Worm (Caenorhabditis elegans) whole organism, L1 larva: ENCODE measurements around the gene bath-15.

Experiments
- C16A3.4 ChIP-seq: fragments of 150-350 bp; optimal IDR thresholded peaks from 2 replicates; lab custom pipeline; 2014; ENCODE audit warnings: missing biosample characterization, missing genetic modification characterization
- alr-1 ChIP-seq: fragments of 200-800 bp; sonication (Bioruptor generic); optimal IDR thresholded peaks from 2 replicates; lab custom pipeline; 2018; ENCODE audit warnings: borderline replicate concordance, mild to moderate bottlenecking, missing genetic modification characterization, missing compliant biosample characterization
- aly-2 ChIP-seq: fragments of 150-350 bp; optimal IDR thresholded peaks from 2 replicates; lab custom pipeline; 2014; ENCODE audit warnings: missing biosample characterization, missing genetic modification characterization
- blmp-1 ChIP-seq: fragments of 150-350 bp; optimal IDR thresholded peaks from 2 replicates; lab custom pipeline; 2014; ENCODE audit warnings: missing biosample characterization, missing genetic modification characterization
- ceh-8 ChIP-seq: fragments of 200-800 bp; sonication (Bioruptor generic); optimal IDR thresholded peaks from 2 replicates; lab custom pipeline; 2018; ENCODE audit warnings: mild to moderate bottlenecking, missing genetic modification characterization, moderate library complexity, missing compliant biosample characterization
- ceh-82 ChIP-seq, 3 experiments: fragments of 150-350 bp in 1 of 3; sonication (generic microtip) in 2 of 3; optimal IDR thresholded peaks; 2 replicates each; lab custom pipeline; 2014 to 2017; ENCODE audit warnings: missing biosample characterization in 3 of 3, missing genetic modification characterization in 3 of 3
- ceh-88 ChIP-seq: fragments of 200-800 bp; sonication (Bioruptor generic); IDR thresholded peaks from 2 replicates; pipeline ENCODE4 v1.3.6; 2022; ENCODE audit warnings: missing genetic modification characterization, missing compliant biosample characterization
- dpl-1 ChIP-seq, 3 experiments: fragments of 150-350 bp in 2 of 3; sonication (generic microtip) in 1 of 3; optimal IDR thresholded peaks; 2 replicates each; lab custom pipeline; 2014 to 2017; ENCODE audit warnings: missing biosample characterization in 3 of 3, missing genetic modification characterization in 3 of 3, missing genetic modification reagents in 3 of 3
- dsc-1 ChIP-seq: sonication (generic microtip); optimal IDR thresholded peaks from 2 replicates; lab custom pipeline; 2016; ENCODE audit warnings: mild to moderate bottlenecking, missing genetic modification characterization, missing compliant biosample characterization
- efl-1 ChIP-seq, 4 experiments: fragments of 150-350 bp; optimal IDR thresholded peaks in 3 of 4; peaks in 1 of 4; 1 replicate in 1 of 4; 2 replicates in 3 of 4; lab custom pipeline; 2014; ENCODE audit warnings: missing biosample characterization in 2 of 4, missing genetic modification characterization in 2 of 4, missing genetic modification reagents in 2 of 4
- egl-13 ChIP-seq: sonication (generic microtip); optimal IDR thresholded peaks from 2 replicates; lab custom pipeline; 2016; ENCODE audit warnings: missing genotype, missing genetic modification reagents, missing genetic modification characterization, missing compliant biosample characterization
- fkh-8 ChIP-seq: sonication (generic microtip); optimal IDR thresholded peaks from 2 replicates; lab custom pipeline; 2016; ENCODE audit warnings: mild to moderate bottlenecking, missing genetic modification characterization, missing compliant biosample characterization
- grh-1 ChIP-seq: fragments of 200-800 bp; sonication (Bioruptor generic); IDR thresholded peaks from 2 replicates; pipeline ENCODE4 v1.3.6; 2022; ENCODE audit warnings: missing genetic modification reagents, missing genetic modification characterization, missing compliant biosample characterization
- hlh-4 ChIP-seq: sonication (generic microtip); optimal IDR thresholded peaks from 2 replicates; lab custom pipeline; 2016; ENCODE audit warnings: mild to moderate bottlenecking, missing genetic modification characterization, missing compliant biosample characterization
- hpl-2 ChIP-seq: fragments of 150-350 bp; optimal IDR thresholded peaks from 2 replicates; lab custom pipeline; 2014; ENCODE audit warnings: missing biosample characterization, missing genetic modification reagents, missing genetic modification characterization
- irx-1 ChIP-seq: sonication (generic microtip); optimal IDR thresholded peaks from 2 replicates; lab custom pipeline; 2016; ENCODE audit warnings: missing genetic modification characterization, missing compliant biosample characterization
- isw-1 ChIP-seq: fragments of 200-800 bp; sonication (Bioruptor generic); IDR thresholded peaks from 2 replicates; pipeline ENCODE4 v1.3.6; 2022; ENCODE audit warnings: missing genetic modification characterization, missing compliant biosample characterization
- jun-1 ChIP-seq: fragments of 150-350 bp; optimal IDR thresholded peaks from 2 replicates; lab custom pipeline; 2014; ENCODE audit warnings: missing biosample characterization, missing genetic modification reagents, missing genetic modification characterization
- lin-14 ChIP-seq: fragments of 200-800 bp; sonication (Bioruptor generic); optimal IDR thresholded peaks from 2 replicates; lab custom pipeline; 2018; ENCODE audit warnings: mild to moderate bottlenecking, missing genetic modification characterization, moderate library complexity, missing compliant biosample characterization
- lin-15B ChIP-seq: fragments of 150-350 bp; sonication (generic microtip); optimal IDR thresholded peaks from 3 replicates; lab custom pipeline; 2014; ENCODE audit warnings: missing biosample characterization, missing genetic modification characterization
- lin-35 ChIP-seq, 2 experiments: fragments of 150-350 bp; optimal IDR thresholded peaks; 2 replicates each; lab custom pipeline; 2014; ENCODE audit warnings: missing biosample characterization in 2 of 2, missing genetic modification characterization in 2 of 2, missing genetic modification reagents in 2 of 2
- lin-39 ChIP-seq: fragments of 150-350 bp; optimal IDR thresholded peaks from 2 replicates; lab custom pipeline; 2014; ENCODE audit warnings: missing biosample characterization, missing genetic modification reagents, missing genetic modification characterization
- lir-3 ChIP-seq: sonication (generic microtip); optimal IDR thresholded peaks from 2 replicates; lab custom pipeline; 2016; ENCODE audit warnings: mild to moderate bottlenecking, missing genetic modification characterization, moderate library complexity, missing compliant biosample characterization; ENCODE audit not compliant: poor library complexity
- lsy-2 ChIP-seq, 2 experiments: fragments of 150-350 bp; optimal IDR thresholded peaks; 2 replicates each; lab custom pipeline; 2014; ENCODE audit warnings: missing biosample characterization in 2 of 2, missing genetic modification characterization in 2 of 2
- mab-9 ChIP-seq: fragments of 200-800 bp; sonication (Bioruptor generic); IDR thresholded peaks from 2 replicates; pipeline ENCODE4 v1.3.6; 2022; ENCODE audit warnings: missing genetic modification reagents, missing genetic modification characterization, missing compliant biosample characterization
- mdl-1 ChIP-seq, 2 experiments: fragments of 150-350 bp; optimal IDR thresholded peaks; 2 replicates each; lab custom pipeline; 2014 to 2017; ENCODE audit warnings: missing biosample characterization in 2 of 2, missing genetic modification characterization in 2 of 2, inconsistent platforms in 1 of 2
- mep-1 ChIP-seq: fragments of 150-350 bp; optimal IDR thresholded peaks from 2 replicates; lab custom pipeline; 2014; ENCODE audit warnings: missing biosample characterization, missing genetic modification characterization
- nhr-19 ChIP-seq: fragments of 200-800 bp; sonication (Bioruptor generic); conservative IDR thresholded peaks from 2 replicates; pipeline ENCODE4 v1.3.6; 2022; ENCODE audit warnings: missing genetic modification characterization, missing compliant biosample characterization
- nhr-20 ChIP-seq: sonication (generic microtip); optimal IDR thresholded peaks from 2 replicates; lab custom pipeline; 2016; ENCODE audit warnings: mild to moderate bottlenecking, missing genetic modification characterization, missing compliant biosample characterization
- nhr-28 ChIP-seq: fragments of 150-350 bp; optimal IDR thresholded peaks from 2 replicates; lab custom pipeline; 2014; ENCODE audit warnings: missing biosample characterization, missing genetic modification characterization
- nhr-47 ChIP-seq: sonication (generic microtip); optimal IDR thresholded peaks from 2 replicates; lab custom pipeline; 2016; ENCODE audit warnings: mild to moderate bottlenecking, missing genetic modification characterization, moderate library complexity, missing compliant biosample characterization
- nhr-71 ChIP-seq: sonication (generic microtip); optimal IDR thresholded peaks from 2 replicates; lab custom pipeline; 2016; ENCODE audit warnings: mild to moderate bottlenecking, missing genetic modification characterization, moderate library complexity, missing compliant biosample characterization
- nhr-85 ChIP-seq: sonication (generic microtip); peaks from one replicate; lab custom pipeline; 2016; ENCODE audit warnings: missing genetic modification characterization, inconsistent platforms, missing compliant biosample characterization
- nhr-90 ChIP-seq: sonication (generic microtip); optimal IDR thresholded peaks from 2 replicates; lab custom pipeline; 2016; ENCODE audit warnings: mild to moderate bottlenecking, missing genetic modification characterization, missing compliant biosample characterization; ENCODE audit not compliant: poor library complexity
- rnt-1 ChIP-seq: sonication (generic microtip); optimal IDR thresholded peaks from 2 replicates; lab custom pipeline; 2016; ENCODE audit warnings: mild to moderate bottlenecking, missing genetic modification characterization, moderate library complexity, missing compliant biosample characterization
- skn-1 ChIP-seq: fragments of 150-350 bp; optimal IDR thresholded peaks from 2 replicates; lab custom pipeline; 2014; ENCODE audit warnings: missing biosample characterization, missing genetic modification characterization
- snu-23 ChIP-seq: sonication (generic microtip); optimal IDR thresholded peaks from 2 replicates; lab custom pipeline; 2016; ENCODE audit warnings: missing genetic modification characterization, missing compliant biosample characterization
- sox-4 ChIP-seq: sonication (generic microtip); optimal IDR thresholded peaks from 2 replicates; lab custom pipeline; 2016; ENCODE audit warnings: missing genetic modification characterization, missing compliant biosample characterization
- sptf-1 ChIP-seq: fragments of 150-350 bp; optimal IDR thresholded peaks from 2 replicates; lab custom pipeline; 2014; ENCODE audit warnings: missing biosample characterization, missing genetic modification characterization
- swsn-7 ChIP-seq: sonication (generic microtip); optimal IDR thresholded peaks from 2 replicates; lab custom pipeline; 2016; ENCODE audit warnings: missing genetic modification characterization, missing compliant biosample characterization
- tbx-2 ChIP-seq: sonication (generic microtip); optimal IDR thresholded peaks from 2 replicates; lab custom pipeline; 2016; ENCODE audit warnings: missing genetic modification characterization, missing compliant biosample characterization
- unc-30 ChIP-seq: sonication (generic microtip); optimal IDR thresholded peaks from 2 replicates; lab custom pipeline; 2017; ENCODE audit warnings: missing biosample characterization, missing genetic modification characterization
- unc-86 ChIP-seq: sonication (generic microtip); optimal IDR thresholded peaks from 2 replicates; lab custom pipeline; 2016; ENCODE audit warnings: missing genetic modification characterization, missing compliant biosample characterization
- unc-98 ChIP-seq: fragments of 200-800 bp; sonication (Bioruptor generic); IDR thresholded peaks from 2 replicates; pipeline ENCODE4 v1.3.6; 2022; ENCODE audit warnings: missing genetic modification characterization, missing compliant biosample characterization
- vab-15 ChIP-seq: sonication (generic microtip); optimal IDR thresholded peaks from 2 replicates; lab custom pipeline; 2017; ENCODE audit warnings: missing genotype, mild to moderate bottlenecking, missing genetic modification characterization, missing compliant biosample characterization
- xbp-1 ChIP-seq: sonication (generic microtip); optimal IDR thresholded peaks from 2 replicates; lab custom pipeline; 2016; ENCODE audit warnings: missing genetic modification characterization, missing compliant biosample characterization
- zip-4 ChIP-seq: fragments of 200-800 bp; sonication (Bioruptor generic); optimal IDR thresholded peaks from 2 replicates; lab custom pipeline; 2018; ENCODE audit warnings: mild to moderate bottlenecking, missing genetic modification characterization, moderate library complexity, missing compliant biosample characterization
- ztf-11 ChIP-seq, 2 experiments: sonication (generic microtip); optimal IDR thresholded peaks; 2 replicates each; lab custom pipeline; 2016 to 2017; ENCODE audit warnings: missing genetic modification characterization in 2 of 2, missing biosample characterization in 1 of 2, missing compliant biosample characterization in 1 of 2

bath-15 gene

DNA sequence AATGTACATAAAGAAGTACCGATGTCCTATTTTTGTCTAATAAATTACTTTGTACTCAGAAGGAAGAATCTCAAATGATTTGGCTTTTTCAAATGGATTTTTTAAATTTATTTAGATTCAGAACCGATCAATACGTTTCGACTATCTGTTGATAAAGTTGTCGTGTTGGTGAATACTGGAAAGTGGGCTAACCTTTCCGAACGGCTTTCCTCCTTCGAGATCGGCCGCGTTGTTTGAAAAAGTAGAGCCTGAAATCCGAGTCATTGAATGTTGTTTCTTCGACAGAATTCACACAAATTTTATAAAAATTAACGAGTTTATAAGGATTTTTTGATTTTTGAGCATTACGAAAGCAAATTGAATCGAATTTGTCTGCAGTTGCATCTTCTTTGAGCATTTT, 2.0 kb downstream of the bath-15 start:
- TF ChIP-seq skn-1 (tag; lab: Kevin White, UChicago), result no peak
- TF ChIP-seq unc-30, result no peak
- no peak for TF ChIP-seq mep-1 (tag; lab: Kevin White, UChicago)
- no peak for TF ChIP-seq ceh-8
- no peak for TF ChIP-seq nhr-28 (tag; lab: Kevin White, UChicago)
- TF ChIP-seq zip-4 (GFP tag; lab: Kevin White, UChicago), result no peak
- TF ChIP-seq egl-13, result no peak
- TF ChIP-seq alr-1, result no peak
- TF ChIP-seq lin-39 (tag; lab: Kevin White, UChicago), result no peak
- no peak for TF ChIP-seq sox-4
- no peak for TF ChIP-seq aly-2
- no peak for TF ChIP-seq sptf-1 (tag; lab: Kevin White, UChicago)
- no peak for TF ChIP-seq nhr-90 (tag; lab: Kevin White, UChicago)
- no peak for TF ChIP-seq hpl-2
- TF ChIP-seq unc-98 (GFP tag; lab: Robert Waterston, UW), result no peak
- TF ChIP-seq lir-3, result no peak
- no peak for TF ChIP-seq vab-15 (tag; lab: Kevin White, UChicago)

DNA sequence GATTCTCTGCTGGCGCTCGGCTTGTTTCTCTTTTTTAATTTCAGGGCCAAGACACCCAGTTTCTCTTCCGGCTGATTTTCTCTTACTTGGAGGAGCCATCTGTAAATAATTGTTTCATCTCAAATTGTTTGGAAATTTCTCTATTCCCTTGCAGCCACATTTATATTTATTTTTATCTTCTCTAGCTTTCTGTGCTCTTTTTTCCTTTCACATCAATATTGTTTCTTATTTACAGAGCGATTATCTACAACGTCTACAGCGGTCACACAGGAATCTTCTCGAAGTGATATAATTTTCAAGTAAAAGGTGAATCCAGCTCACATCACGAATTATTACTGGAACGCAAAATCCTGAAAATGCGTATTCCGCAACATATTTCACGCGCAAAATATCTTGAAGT, 2.9 kb downstream of the bath-15 start, which contains the start of the genes ZK686.6 and ZK686.1:
ZK686.6 (minus strand) TSS at position 101 of the 400 bp plus-strand sequence.
ZK686.1 (plus strand) TSS at position 234 of the 400 bp plus-strand sequence.
- TF ChIP-seq hlh-4 (tag; lab: Kevin White, UChicago), result no peak
- no peak for TF ChIP-seq efl-1 (optimal IDR thresholded peaks at IDR 0.05; lab: Kevin White, UChicago)
- peak in 1 of 2 experiments; percentile 89 for TF ChIP-seq efl-1 (GFP tag; optimal IDR thresholded peaks at IDR 0.05 in 1 of 2; lab: Kevin White, UChicago)
- TF ChIP-seq egl-13, result no peak

DNA sequence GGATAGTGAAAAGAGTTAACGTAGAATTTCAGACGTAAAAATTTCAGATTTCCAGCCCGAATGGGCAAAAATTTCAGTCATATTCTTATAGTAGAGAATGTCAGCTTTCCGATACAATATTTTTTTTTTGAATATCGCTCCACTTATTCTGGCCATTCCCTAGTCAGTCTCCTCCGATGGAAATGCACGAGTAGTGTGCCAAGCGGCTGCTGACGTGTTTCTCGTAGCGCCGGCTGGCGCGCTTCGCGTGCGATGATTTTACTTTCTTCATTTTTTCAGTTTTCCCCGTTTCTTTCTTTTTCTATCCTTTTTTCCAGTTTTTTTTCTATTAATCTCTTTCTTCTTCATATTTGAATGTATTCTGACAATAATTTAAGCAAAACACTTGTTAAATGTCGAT, 4.8 kb downstream of the bath-15 start:
- peak in 1 of 2 experiments; percentile 25 for TF ChIP-seq mdl-1 (tag; optimal IDR thresholded peaks at IDR 0.05; lab: Kevin White, UChicago)
- TF ChIP-seq ztf-11 (tag; optimal IDR thresholded peaks at IDR 0.05; lab: Kevin White, UChicago), result peak in 1 of 2 experiments; percentile 32
- peak; percentile 54 for TF ChIP-seq dsc-1 (tag; lab: Kevin White, UChicago)
- peak; percentile 84 for TF ChIP-seq rnt-1
- TF ChIP-seq swsn-7, result peak; percentile 68
- TF ChIP-seq nhr-90 (tag; lab: Kevin White, UChicago), result peak; percentile 60
- peak; percentile 72 for TF ChIP-seq nhr-47
- TF ChIP-seq C16A3.4, result peak; percentile 69
- peak; percentile 83 for TF ChIP-seq nhr-19 (GFP tag; lab: Robert Waterston, UW)
- TF ChIP-seq lin-35 (GFP tag; optimal IDR thresholded peaks at IDR 0.05; lab: Kevin White, UChicago), result peak; percentile 64 to 75
- peak; percentile 85 for TF ChIP-seq blmp-1 (tag; lab: Kevin White, UChicago)
- peak; percentile 9 for TF ChIP-seq irx-1 (tag; lab: Kevin White, UChicago)
- TF ChIP-seq ceh-88, result 0 out of 2 replicates have a peak, but pooled peaks have one; percentile 39
- peak; percentile 40 for TF ChIP-seq lin-14
- TF ChIP-seq dpl-1 (GFP tag; optimal IDR thresholded peaks at IDR 0.05; lab: Kevin White, UChicago), result peak; percentile 60 to 70 (median 68)
- peak; percentile 61; the same call in 1 of the 2 replicates for TF ChIP-seq grh-1
- peak; percentile 54 for TF ChIP-seq skn-1 (tag; lab: Kevin White, UChicago)
- peak; percentile 60 for TF ChIP-seq nhr-20 (tag; lab: Kevin White, UChicago)
- peak; percentile 67 for TF ChIP-seq mep-1 (tag; lab: Kevin White, UChicago)
- TF ChIP-seq lin-39 (tag; lab: Kevin White, UChicago), result peak; percentile 35
- TF ChIP-seq fkh-8 (tag; lab: Kevin White, UChicago), result peak; percentile 11
- peak; percentile 56 to 60 (median 56) for TF ChIP-seq ceh-82 (tag; optimal IDR thresholded peaks at IDR 0.05; lab: Kevin White, UChicago)
- TF ChIP-seq xbp-1 (tag; lab: Kevin White, UChicago), result peak; percentile 68
- peak; percentile 76 for TF ChIP-seq nhr-85
- peak; percentile 54 for TF ChIP-seq lin-15B
- peak; percentile 57 for TF ChIP-seq isw-1
- TF ChIP-seq lsy-2 (tag; optimal IDR thresholded peaks at IDR 0.05; lab: Kevin White, UChicago), result peak; percentile 81 to 88
- TF ChIP-seq tbx-2, result peak; percentile 65
- peak; percentile 35 for TF ChIP-seq unc-86 (tag; lab: Kevin White, UChicago)
- peak; percentile 74 for TF ChIP-seq snu-23 (GFP tag; lab: Kevin White, UChicago)
- peak; percentile 65 to 72 for TF ChIP-seq efl-1 (optimal IDR thresholded peaks at IDR 0.05; lab: Kevin White, UChicago)
- peak; percentile 63 to 97 for TF ChIP-seq efl-1 (GFP tag; optimal IDR thresholded peaks at IDR 0.05 in 1 of 2; lab: Kevin White, UChicago)
- TF ChIP-seq mab-9 (GFP tag; lab: Robert Waterston, UW), result peak; percentile 48; the same call in 1 of the 2 replicates
- peak; percentile 74 for TF ChIP-seq nhr-71 (tag; lab: Kevin White, UChicago)
- TF ChIP-seq jun-1 (tag; lab: Kevin White, UChicago), result peak; percentile 14
